Comparison of ENCODE assay signal across 1 fruit fly cellular context in genomic region chr3L:3616344-3616743, dm6.
TF ChIP-seq lines count a peak whose summit lies in the region.

No protein-coding gene starts in this region.

TF ChIP-seq in whole organism, embryonic, 481 proteins besides CTCF, POLR2A, EP300 and RAD21 (continued from another document and continues in another):
- peak; percentile 58; the same call in 1 of the 2 replicates for TF ChIP-seq Ada2b (GFP tag; IDR thresholded peaks at IDR 0.05; lab: Robert Waterston, UW)
- peak; percentile 95 for TF ChIP-seq CG32532 (GFP tag; IDR thresholded peaks at IDR 0.05; lab: Robert Waterston, UW)
- peak; percentile 23 for TF ChIP-seq CG12104 (GFP tag; optimal IDR thresholded peaks at IDR 0.05; lab: Kevin White, UChicago)
- peak; percentile 57 for TF ChIP-seq ttk (GFP tag; IDR thresholded peaks at IDR 0.05; lab: Robert Waterston, UW)
- peak; percentile 92 for TF ChIP-seq ci (GFP tag; IDR thresholded peaks at IDR 0.05; lab: Robert Waterston, UW)
- no peak for TF ChIP-seq CG1529 (GFP tag; optimal IDR thresholded peaks at IDR 0.05; lab: Kevin White, UChicago)
- TF ChIP-seq Atf6 (GFP tag; IDR thresholded peaks at IDR 0.05; lab: Robert Waterston, UW): no peak
- TF ChIP-seq CG10431 (GFP tag; optimal IDR thresholded peaks at IDR 0.05; lab: Kevin White, UChicago): peak; percentile 18
- no peak for TF ChIP-seq HLHmδ (GFP tag; optimal IDR thresholded peaks at IDR 0.05; lab: Kevin White, UChicago)
- TF ChIP-seq GATAe (GFP tag; conservative IDR thresholded peaks at IDR 0.05; lab: Robert Waterston, UW): no peak
- TF ChIP-seq maf-S (GFP tag; optimal IDR thresholded peaks at IDR 0.05; lab: Kevin White, UChicago): peak; percentile 52
- TF ChIP-seq CG12071 (GFP tag; optimal IDR thresholded peaks at IDR 0.05; lab: Kevin White, UChicago): no peak
- TF ChIP-seq CG16779 (GFP tag; IDR thresholded peaks at IDR 0.05; lab: Robert Waterston, UW): peak; percentile 45; the same call in 1 of the 2 replicates
- no peak for TF ChIP-seq usp (GFP tag; optimal IDR thresholded peaks at IDR 0.05; lab: Kevin White, UChicago)
- no peak for TF ChIP-seq sqz (GFP tag; optimal IDR thresholded peaks at IDR 0.05; lab: Kevin White, UChicago)
- peak; percentile 63 for TF ChIP-seq fd96Cb (tag; optimal IDR thresholded peaks at IDR 0.05; lab: Kevin White, UChicago)
- peak; percentile 45 for TF ChIP-seq cato (GFP tag; optimal IDR thresholded peaks at IDR 0.05; lab: Kevin White, UChicago; ENCODE audit: borderline replicate concordance)
- TF ChIP-seq Abd-B (GFP tag; optimal IDR thresholded peaks at IDR 0.05; lab: Kevin White, UChicago): no peak
- TF ChIP-seq Elba2 (GFP tag; optimal IDR thresholded peaks at IDR 0.05; lab: Kevin White, UChicago): peak; percentile 52
- no peak for TF ChIP-seq CG2129 (GFP tag; IDR thresholded peaks at IDR 0.05; lab: Robert Waterston, UW; ENCODE audit: partially characterized antibody)
- TF ChIP-seq B-H2 (GFP tag; optimal IDR thresholded peaks at IDR 0.05; lab: Kevin White, UChicago): peak; percentile 75
- TF ChIP-seq ATbp (GFP tag; optimal IDR thresholded peaks at IDR 0.05; lab: Kevin White, UChicago): peak; percentile 51
- TF ChIP-seq CG4328 (GFP tag; optimal IDR thresholded peaks at IDR 0.05; lab: Kevin White, UChicago): peak; percentile 51
- peak; percentile 38 for TF ChIP-seq Bdp1 (GFP tag; optimal IDR thresholded peaks at IDR 0.05; lab: Kevin White, UChicago)
- peak; percentile 39; the same call in 1 of the 3 replicates for TF ChIP-seq sr (GFP tag; IDR thresholded peaks at IDR 0.05; lab: Robert Waterston, UW)
- peak; percentile 82 for TF ChIP-seq CG12744 (GFP tag; optimal IDR thresholded peaks at IDR 0.05; lab: Kevin White, UChicago)
- TF ChIP-seq CG14965 (GFP tag; optimal IDR thresholded peaks at IDR 0.05; lab: Kevin White, UChicago; ENCODE audit: borderline replicate concordance): peak; percentile 46
- TF ChIP-seq CG8290 (GFP tag; optimal IDR thresholded peaks at IDR 0.05; lab: Kevin White, UChicago): peak; percentile 78
- peak in 1 of 2 experiments; percentile 86 for TF ChIP-seq CG8290 (tag; optimal IDR thresholded peaks at IDR 0.05; lab: Kevin White, UChicago)
- peak; percentile 67 for TF ChIP-seq Mes4 (GFP tag; optimal IDR thresholded peaks at IDR 0.05; lab: Kevin White, UChicago)
- peak; percentile 92 for TF ChIP-seq Chrac-16 (GFP tag; optimal IDR thresholded peaks at IDR 0.05; lab: Kevin White, UChicago)
- TF ChIP-seq B-H1 (GFP tag; IDR thresholded peaks at IDR 0.05; lab: Robert Waterston, UW): no peak; the same call in 2 of the 3 replicates
- TF ChIP-seq Atf3 (GFP tag; optimal IDR thresholded peaks at IDR 0.05; lab: Kevin White, UChicago): peak; percentile 65
- TF ChIP-seq trem (tag; optimal IDR thresholded peaks at IDR 0.05; lab: Kevin White, UChicago): peak; percentile 57
- TF ChIP-seq CG18262 (tag; optimal IDR thresholded peaks at IDR 0.05; lab: Kevin White, UChicago): peak; percentile 73
- TF ChIP-seq CG18599 (GFP tag; optimal IDR thresholded peaks at IDR 0.05; lab: Kevin White, UChicago): peak; percentile 68
- TF ChIP-seq chinmo (GFP tag; IDR thresholded peaks at IDR 0.05; lab: Robert Waterston, UW; ENCODE audit: partially characterized antibody): no peak
- TF ChIP-seq CG13894 (tag; optimal IDR thresholded peaks at IDR 0.05; lab: Kevin White, UChicago): peak; percentile 72
- peak; percentile 83 for TF ChIP-seq Mad (GFP tag; optimal IDR thresholded peaks at IDR 0.05; lab: Kevin White, UChicago)
- peak in 1 of 2 experiments; percentile 75 for TF ChIP-seq bsh (GFP tag; optimal IDR thresholded peaks at IDR 0.05; lab: Kevin White, UChicago)
- peak; percentile 82 for TF ChIP-seq Hmr (GFP tag; optimal IDR thresholded peaks at IDR 0.05; lab: Kevin White, UChicago)
- TF ChIP-seq Ptx1 (GFP tag; IDR thresholded peaks at IDR 0.05; lab: Robert Waterston, UW): peak; percentile 89
- TF ChIP-seq H2.0 (GFP tag; IDR thresholded peaks at IDR 0.05; lab: Robert Waterston, UW): peak; percentile 77
- no peak for TF ChIP-seq Nf-YB (GFP tag; optimal IDR thresholded peaks at IDR 0.05; lab: Kevin White, UChicago)
- TF ChIP-seq CG6254 (GFP tag; optimal IDR thresholded peaks at IDR 0.05; lab: Kevin White, UChicago): no peak
- no peak for TF ChIP-seq CG11696 (GFP tag; IDR thresholded peaks at IDR 0.05; lab: Robert Waterston, UW)
- TF ChIP-seq oc (tag; optimal IDR thresholded peaks at IDR 0.05; lab: Kevin White, UChicago): no peak
- peak; percentile 89 for TF ChIP-seq zfh1 (GFP tag; IDR thresholded peaks at IDR 0.05; lab: Robert Waterston, UW)
- TF ChIP-seq CG43689 (GFP tag; IDR thresholded peaks at IDR 0.05; lab: Robert Waterston, UW): peak; percentile 28; the same call in 1 of the 2 replicates
- TF ChIP-seq trh (GFP tag; optimal IDR thresholded peaks at IDR 0.05; lab: Kevin White, UChicago): peak; percentile 41
- TF ChIP-seq Vsx1 (GFP tag; optimal IDR thresholded peaks at IDR 0.05; lab: Kevin White, UChicago): peak; percentile 43
- TF ChIP-seq CG7786 (GFP tag; optimal IDR thresholded peaks at IDR 0.05; lab: Kevin White, UChicago): peak; percentile 46
- TF ChIP-seq bcd (GFP tag; optimal IDR thresholded peaks at IDR 0.05; lab: Kevin White, UChicago): peak; percentile 81
- peak; percentile 72 for TF ChIP-seq da (GFP tag; optimal IDR thresholded peaks at IDR 0.05; lab: Kevin White, UChicago)
- TF ChIP-seq CG8478 (optimal IDR thresholded peaks at IDR 0.05; lab: Kevin White, UChicago): no peak
- peak; percentile 26 for TF ChIP-seq CG8388 (GFP tag; optimal IDR thresholded peaks at IDR 0.05; lab: Kevin White, UChicago)
- no peak for TF ChIP-seq so (GFP tag; IDR thresholded peaks at IDR 0.05; lab: Robert Waterston, UW)
- TF ChIP-seq CG4360 (GFP tag; IDR thresholded peaks at IDR 0.05; lab: Robert Waterston, UW): 0 out of 2 replicates have a peak, but pooled peaks have one; percentile 42
- TF ChIP-seq CG15269 (tag; optimal IDR thresholded peaks at IDR 0.05; lab: Kevin White, UChicago): peak; percentile 74
- peak; percentile 76; the same call in 2 of the 3 replicates for TF ChIP-seq Aef1 (GFP tag; IDR thresholded peaks at IDR 0.05; lab: Robert Waterston, UW)
- TF ChIP-seq scrt (GFP tag; optimal IDR thresholded peaks at IDR 0.05; lab: Kevin White, UChicago): peak; percentile 7
- no peak for TF ChIP-seq kah (GFP tag; optimal IDR thresholded peaks at IDR 0.05; lab: Kevin White, UChicago)
- peak; percentile 90 for TF ChIP-seq CG8944 (GFP tag; optimal IDR thresholded peaks at IDR 0.05; lab: Kevin White, UChicago)
- peak; percentile 22 for TF ChIP-seq dm (GFP tag; optimal IDR thresholded peaks at IDR 0.05; lab: Kevin White, UChicago)
- TF ChIP-seq insv (GFP tag; optimal IDR thresholded peaks at IDR 0.05; lab: Kevin White, UChicago): peak in 1 of 2 experiments; percentile 84
- peak; percentile 76 for TF ChIP-seq caup (GFP tag; optimal IDR thresholded peaks at IDR 0.05; lab: Kevin White, UChicago; ENCODE audit: severe bottlenecking)
- no peak for TF ChIP-seq pros (GFP tag; optimal IDR thresholded peaks at IDR 0.05; lab: Kevin White, UChicago)
- TF ChIP-seq hb (GFP tag; IDR thresholded peaks at IDR 0.05; lab: Robert Waterston, UW; ENCODE audit: partially characterized antibody): no peak
- TF ChIP-seq CG13424 (tag; optimal IDR thresholded peaks at IDR 0.05; lab: Kevin White, UChicago): peak; percentile 69
- peak; percentile 49 for TF ChIP-seq pita (GFP tag; optimal IDR thresholded peaks at IDR 0.05; lab: Kevin White, UChicago)
- peak; percentile 71 for TF ChIP-seq dmrt99B (tag; optimal IDR thresholded peaks at IDR 0.05; lab: Kevin White, UChicago)
- no peak for TF ChIP-seq corto (GFP tag; optimal IDR thresholded peaks at IDR 0.05; lab: Kevin White, UChicago)
- TF ChIP-seq peb (GFP tag; IDR thresholded peaks at IDR 0.05; lab: Robert Waterston, UW): peak; percentile 59; the same call in 1 of the 2 replicates
- TF ChIP-seq z (GFP tag; IDR thresholded peaks at IDR 0.05; lab: Robert Waterston, UW): no peak
- TF ChIP-seq HLH3B (GFP tag; IDR thresholded peaks at IDR 0.05; lab: Robert Waterston, UW): peak; percentile 68
- peak; percentile 26; the same call in 1 of the 3 replicates for TF ChIP-seq CG6175 (GFP tag; IDR thresholded peaks at IDR 0.05; lab: Robert Waterston, UW)
- TF ChIP-seq vvl (GFP tag; IDR thresholded peaks at IDR 0.05; lab: Robert Waterston, UW): peak; percentile 87
- peak; percentile 28 for TF ChIP-seq CG17385 (GFP tag; optimal IDR thresholded peaks at IDR 0.05; lab: Kevin White, UChicago)
- no peak for TF ChIP-seq abd-A (tag; optimal IDR thresholded peaks at IDR 0.05; lab: Kevin White, UChicago)
- TF ChIP-seq grau (tag; optimal IDR thresholded peaks at IDR 0.05; lab: Kevin White, UChicago): peak; percentile 83
- TF ChIP-seq Doc3 (GFP tag; IDR thresholded peaks at IDR 0.05; lab: Robert Waterston, UW; ENCODE audit: partially characterized antibody): no peak
- TF ChIP-seq tap (tag; optimal IDR thresholded peaks at IDR 0.05; lab: Kevin White, UChicago): peak; percentile 22
- peak; percentile 59 for TF ChIP-seq CHES-1-like (GFP tag; optimal IDR thresholded peaks at IDR 0.05; lab: Kevin White, UChicago)
- TF ChIP-seq Optix (GFP tag; IDR thresholded peaks at IDR 0.05; lab: Robert Waterston, UW): peak; percentile 72
- TF ChIP-seq Atf-2 (GFP tag; optimal IDR thresholded peaks at IDR 0.05; lab: Kevin White, UChicago): peak; percentile 79
- peak; percentile 70 for TF ChIP-seq tgo (GFP tag; IDR thresholded peaks at IDR 0.05; lab: Robert Waterston, UW)
- peak; percentile 70 for TF ChIP-seq CG18619 (GFP tag; optimal IDR thresholded peaks at IDR 0.05; lab: Kevin White, UChicago)
- TF ChIP-seq emc (GFP tag; optimal IDR thresholded peaks at IDR 0.05; lab: Kevin White, UChicago): peak; percentile 47
- peak; percentile 22 for TF ChIP-seq ftz-f1 (GFP tag; optimal IDR thresholded peaks at IDR 0.05; lab: Kevin White, UChicago)
- TF ChIP-seq bigmax (GFP tag; optimal IDR thresholded peaks at IDR 0.05; lab: Kevin White, UChicago): peak; percentile 56
- TF ChIP-seq CG17802 (tag; optimal IDR thresholded peaks at IDR 0.05; lab: Kevin White, UChicago): peak; percentile 54
- TF ChIP-seq Opbp (GFP tag; IDR thresholded peaks at IDR 0.05; lab: Robert Waterston, UW; ENCODE audit: partially characterized antibody): peak; percentile 80
- TF ChIP-seq CG30020 (tag; optimal IDR thresholded peaks at IDR 0.05; lab: Kevin White, UChicago): no peak
- no peak for TF ChIP-seq CG10321 (GFP tag; IDR thresholded peaks at IDR 0.05; lab: Robert Waterston, UW)
- TF ChIP-seq gfzf (GFP tag; optimal IDR thresholded peaks at IDR 0.05; lab: Kevin White, UChicago): no peak
- TF ChIP-seq E2f2 (GFP tag; IDR thresholded peaks at IDR 0.05; lab: Robert Waterston, UW): 0 out of 2 replicates have a peak, but pooled peaks have one; percentile 27
- TF ChIP-seq CG2202 (tag; optimal IDR thresholded peaks at IDR 0.05; lab: Kevin White, UChicago): peak; percentile 11
- TF ChIP-seq CG30431 (GFP tag; optimal IDR thresholded peaks at IDR 0.05; lab: Kevin White, UChicago): peak; percentile 57
- no peak for TF ChIP-seq CG10274 (GFP tag; optimal IDR thresholded peaks at IDR 0.05; lab: Kevin White, UChicago)
- TF ChIP-seq ind (GFP tag; optimal IDR thresholded peaks at IDR 0.05; lab: Kevin White, UChicago): peak; percentile 82
- TF ChIP-seq Hr51 (GFP tag; optimal IDR thresholded peaks at IDR 0.05; lab: Kevin White, UChicago): peak; percentile 64 to 69
- TF ChIP-seq Myb (GFP tag; optimal IDR thresholded peaks at IDR 0.05; lab: Kevin White, UChicago): peak; percentile 62
- peak; percentile 41 for TF ChIP-seq mirr (GFP tag; optimal IDR thresholded peaks at IDR 0.05; lab: Kevin White, UChicago)
- TF ChIP-seq Poxn (GFP tag; IDR thresholded peaks at IDR 0.05; lab: Robert Waterston, UW): no peak
- peak; percentile 55 for TF ChIP-seq CG4404 (GFP tag; IDR thresholded peaks at IDR 0.05; lab: Robert Waterston, UW)
- peak; percentile 69 for TF ChIP-seq Nf-YC (tag; optimal IDR thresholded peaks at IDR 0.05; lab: Kevin White, UChicago)
- peak; percentile 58 for TF ChIP-seq CG1647 (GFP tag; optimal IDR thresholded peaks at IDR 0.05; lab: Kevin White, UChicago)
- peak; percentile 51; the same call in 1 of the 3 replicates for TF ChIP-seq knrl (GFP tag; IDR thresholded peaks at IDR 0.05; lab: Robert Waterston, UW; ENCODE audit: partially characterized antibody)
- TF ChIP-seq Jarid2 (GFP tag; optimal IDR thresholded peaks at IDR 0.05; lab: Kevin White, UChicago): peak; percentile 54
- TF ChIP-seq CG9437 (GFP tag; optimal IDR thresholded peaks at IDR 0.05; lab: Kevin White, UChicago): peak; percentile 1
- TF ChIP-seq sug (tag; optimal IDR thresholded peaks at IDR 0.05; lab: Kevin White, UChicago): peak; percentile 78
- no peak for TF ChIP-seq CG3995 (GFP tag; optimal IDR thresholded peaks at IDR 0.05; lab: Kevin White, UChicago)
- TF ChIP-seq ase (GFP tag; IDR thresholded peaks at IDR 0.05; lab: Robert Waterston, UW): peak; percentile 89
- TF ChIP-seq Antp (GFP tag; optimal IDR thresholded peaks at IDR 0.05; lab: Kevin White, UChicago): peak; percentile 87
- peak; percentile 48 for TF ChIP-seq CG10462 (GFP tag; optimal IDR thresholded peaks at IDR 0.05; lab: Kevin White, UChicago)
- TF ChIP-seq CG17359 (tag; optimal IDR thresholded peaks at IDR 0.05; lab: Kevin White, UChicago): peak; percentile 83
- peak; percentile 84 for TF ChIP-seq chn (GFP tag; optimal IDR thresholded peaks at IDR 0.05; lab: Kevin White, UChicago)
- peak; percentile 78 for TF ChIP-seq otp (GFP tag; IDR thresholded peaks at IDR 0.05; lab: Robert Waterston, UW)
- no peak for TF ChIP-seq CG11723 (GFP tag; optimal IDR thresholded peaks at IDR 0.05; lab: Kevin White, UChicago)
- peak; percentile 84 for TF ChIP-seq CoRest (tag; optimal IDR thresholded peaks at IDR 0.05; lab: Kevin White, UChicago)
- peak; percentile 12 for TF ChIP-seq D19B (GFP tag; optimal IDR thresholded peaks at IDR 0.05; lab: Kevin White, UChicago)
- TF ChIP-seq crc (GFP tag; optimal IDR thresholded peaks at IDR 0.05; lab: Kevin White, UChicago): no peak
- peak; percentile 87 for TF ChIP-seq CG14441 (GFP tag; IDR thresholded peaks at IDR 0.05; lab: Robert Waterston, UW)
- TF ChIP-seq stwl (tag; optimal IDR thresholded peaks at IDR 0.05; lab: Kevin White, UChicago): peak; percentile 81
- TF ChIP-seq Hr78 (GFP tag; optimal IDR thresholded peaks at IDR 0.05; lab: Kevin White, UChicago): no peak
- peak; percentile 64 for TF ChIP-seq Dad (GFP tag; optimal IDR thresholded peaks at IDR 0.05; lab: Kevin White, UChicago)
- TF ChIP-seq Oli (tag; optimal IDR thresholded peaks at IDR 0.05; lab: Kevin White, UChicago): peak; percentile 57
- peak; percentile 31 for TF ChIP-seq CG3281 (GFP tag; optimal IDR thresholded peaks at IDR 0.05; lab: Kevin White, UChicago)
- peak; percentile 93 for TF ChIP-seq CG5245 (GFP tag; optimal IDR thresholded peaks at IDR 0.05; lab: Kevin White, UChicago)
- no peak for TF ChIP-seq pho (GFP tag; optimal IDR thresholded peaks at IDR 0.05; lab: Kevin White, UChicago)
